Fruit fly (Drosophila melanogaster) whole organism, embryonic: ENCODE results near the gene scpr-A.

Experiments
- Bdp1 ChIP-seq: fragments of 200-800 bp; sonication (Bioruptor generic); optimal IDR thresholded peaks from 3 replicates; lab custom pipeline; 2016; ENCODE audit warnings: missing biosample characterization, missing genetic modification characterization
- CG10565 ChIP-seq: fragments of 200-800 bp; sonication (Bioruptor generic); optimal IDR thresholded peaks from 3 replicates; lab custom pipeline; 2016; ENCODE audit warnings: missing biosample characterization, mild to moderate bottlenecking, missing genetic modification characterization
- CG10654 ChIP-seq: fragments of 200-800 bp; sonication (Bioruptor generic); optimal IDR thresholded peaks from 2 replicates; lab custom pipeline; 2016; ENCODE audit warnings: missing biosample characterization, missing genetic modification characterization
- CG11085 ChIP-seq: fragments of 200-800 bp; sonication (Bioruptor generic); IDR thresholded peaks from 2 replicates; pipeline ENCODE4 v1.3.6; 2022; ENCODE audit warnings: missing biosample characterization, missing genetic modification characterization
- CG12236 ChIP-seq: fragments of 200-800 bp; sonication (Bioruptor generic); optimal IDR thresholded peaks from 2 replicates; lab custom pipeline; 2016; ENCODE audit warnings: missing biosample characterization, missing genetic modification characterization
- CG1233 ChIP-seq: fragments of 200-800 bp; sonication (Bioruptor generic); optimal IDR thresholded peaks from 4 replicates; lab custom pipeline; 2018; ENCODE audit warnings: missing biosample characterization, mild to moderate bottlenecking, missing genetic modification characterization
- CG13287 ChIP-seq: fragments of 200-800 bp; sonication (Bioruptor generic); IDR thresholded peaks from 2 replicates; pipeline ENCODE4 v1.3.6; 2022; ENCODE audit warnings: missing biosample characterization, missing genetic modification characterization; ENCODE audit not compliant: partially characterized antibody
- CG15011 ChIP-seq: fragments of 200-800 bp; sonication (Bioruptor generic); optimal IDR thresholded peaks from 3 replicates; lab custom pipeline; 2018; ENCODE audit warnings: missing biosample characterization, mild to moderate bottlenecking, missing genetic modification characterization
- CG1603 ChIP-seq: fragments of 200-800 bp; sonication (Bioruptor generic); optimal IDR thresholded peaks from 2 replicates; lab custom pipeline; 2019; ENCODE audit warnings: missing biosample characterization, mild to moderate bottlenecking, missing genetic modification characterization, moderate library complexity
- CG16779 ChIP-seq: fragments of 200-800 bp; sonication (Bioruptor generic); IDR thresholded peaks from 2 replicates; pipeline ENCODE4 v1.3.6; 2022; ENCODE audit warnings: missing biosample characterization, missing genetic modification characterization
- CG16815 ChIP-seq: fragments of 200-800 bp; sonication (Bioruptor generic); optimal IDR thresholded peaks from 3 replicates; lab custom pipeline; 2017; ENCODE audit warnings: missing biosample characterization, mild to moderate bottlenecking, missing genetic modification characterization
- CG17186 ChIP-seq: fragments of 200-800 bp; sonication (Bioruptor generic); optimal IDR thresholded peaks from 3 replicates; lab custom pipeline; 2017; ENCODE audit warnings: missing biosample characterization, missing genetic modification reagents, missing genetic modification characterization
- CG17802 ChIP-seq: fragments of 200-800 bp; sonication (Bioruptor generic); optimal IDR thresholded peaks from 2 replicates; lab custom pipeline; 2018; ENCODE audit warnings: missing biosample characterization, mild to moderate bottlenecking, missing genetic modification characterization, moderate library complexity
- CG17912 ChIP-seq: fragments of 200-800 bp; sonication (Bioruptor generic); optimal IDR thresholded peaks from 2 replicates; lab custom pipeline; 2018; ENCODE audit warnings: missing biosample characterization, mild to moderate bottlenecking, missing genetic modification characterization
- CG2116 ChIP-seq: fragments of 200-800 bp; sonication (Bioruptor generic); optimal IDR thresholded peaks from 3 replicates; lab custom pipeline; 2018; ENCODE audit warnings: missing biosample characterization, mild to moderate bottlenecking, missing genetic modification characterization
- CG2712 ChIP-seq: fragments of 200-800 bp; optimal IDR thresholded peaks from 3 replicates; lab custom pipeline; 2019; ENCODE audit warnings: missing biosample characterization, mild to moderate bottlenecking, missing genetic modification characterization, moderate library complexity
- CG2875 ChIP-seq: fragments of 200-800 bp; sonication (Bioruptor generic); optimal IDR thresholded peaks from 2 replicates; lab custom pipeline; 2017; ENCODE audit warnings: missing biosample characterization, mild to moderate bottlenecking, missing genetic modification characterization, missing genetic modification reagents
- CG42726 ChIP-seq: fragments of 200-800 bp; sonication (Bioruptor generic); IDR thresholded peaks from 2 replicates; pipeline ENCODE4 v1.3.6; 2022; ENCODE audit warnings: missing biosample characterization, missing genetic modification characterization; ENCODE audit not compliant: partially characterized antibody
- CG5245 ChIP-seq: fragments of 200-800 bp; sonication (Bioruptor generic); optimal IDR thresholded peaks from 3 replicates; lab custom pipeline; 2016; ENCODE audit warnings: missing biosample characterization, missing genetic modification characterization
- CG5953 ChIP-seq: fragments of 200-800 bp; sonication (Bioruptor generic); IDR thresholded peaks from 2 replicates; pipeline ENCODE4 v1.3.6; 2022; ENCODE audit warnings: missing biosample characterization, missing genetic modification characterization
- CG6175 ChIP-seq: fragments of 200-800 bp; sonication (Bioruptor generic); IDR thresholded peaks from 3 replicates; pipeline ENCODE4 v1.3.6; 2022; ENCODE audit warnings: missing biosample characterization, missing genetic modification characterization
- CG6654 ChIP-seq: fragments of 200-800 bp; sonication (Bioruptor generic); optimal IDR thresholded peaks from 2 replicates; lab custom pipeline; 2017; ENCODE audit warnings: missing biosample characterization, mild to moderate bottlenecking, missing genetic modification characterization
- CG7357 ChIP-seq: fragments of 200-800 bp; sonication (Bioruptor generic); IDR thresholded peaks from 3 replicates; pipeline ENCODE4 v1.3.6; 2022; ENCODE audit warnings: missing biosample characterization, missing genetic modification characterization
- CG8089 ChIP-seq: fragments of 200-800 bp; sonication (Bioruptor generic); optimal IDR thresholded peaks from 3 replicates; lab custom pipeline; 2016; ENCODE audit warnings: missing biosample characterization, missing genetic modification characterization
- CG9437 ChIP-seq: fragments of 200-800 bp; sonication (Bioruptor generic); optimal IDR thresholded peaks from 2 replicates; lab custom pipeline; 2018; ENCODE audit warnings: missing biosample characterization, mild to moderate bottlenecking, missing genetic modification characterization
- CG9609 ChIP-seq: fragments of 200-800 bp; sonication (Bioruptor generic); optimal IDR thresholded peaks from 3 replicates; lab custom pipeline; 2016; ENCODE audit warnings: missing biosample characterization, missing genetic modification characterization
- Dip2 ChIP-seq: fragments of 200-800 bp; sonication (Bioruptor generic); IDR thresholded peaks from 2 replicates; pipeline ENCODE4 v1.3.6; 2022; ENCODE audit warnings: missing biosample characterization, missing genetic modification characterization
- Dp ChIP-seq: fragments of 200-800 bp; sonication (Bioruptor generic); optimal IDR thresholded peaks from 2 replicates; lab custom pipeline; 2018; ENCODE audit warnings: missing biosample characterization, mild to moderate bottlenecking, missing genetic modification characterization, moderate library complexity
- Ets65A ChIP-seq: fragments of 200-800 bp; sonication (Bioruptor generic); peaks from one replicate; lab custom pipeline; 2016; ENCODE audit warnings: missing biosample characterization, missing genetic modification characterization
- H2.0 ChIP-seq: fragments of 200-800 bp; sonication (Bioruptor generic); IDR thresholded peaks from 2 replicates; pipeline ENCODE4 v1.3.6; 2022; ENCODE audit warnings: missing biosample characterization, missing genetic modification characterization
- HLH3B ChIP-seq: fragments of 200-800 bp; sonication (Bioruptor generic); IDR thresholded peaks from 2 replicates; pipeline ENCODE4 v1.3.6; 2022; ENCODE audit warnings: missing biosample characterization, missing genetic modification characterization
- HLH54F ChIP-seq: fragments of 200-800 bp; sonication (Bioruptor generic); optimal IDR thresholded peaks from 3 replicates; lab custom pipeline; 2016; ENCODE audit warnings: missing biosample characterization, missing genetic modification characterization
- Hr3 ChIP-seq: fragments of 200-800 bp; sonication (Bioruptor generic); optimal IDR thresholded peaks from 3 replicates; lab custom pipeline; 2016; ENCODE audit warnings: missing biosample characterization, missing genetic modification characterization
- MBD-R2 ChIP-seq: fragments of 200-800 bp; sonication (Bioruptor generic); IDR thresholded peaks from 2 replicates; pipeline ENCODE4 v1.3.6; 2022; ENCODE audit warnings: missing biosample characterization, missing genetic modification characterization
- Stat92E ChIP-seq, 3 experiments: fragments of >200 bp in 2 of 3; fragments of 200-800 bp in 1 of 3; sonication (Bioruptor generic) in 1 of 3; optimal IDR thresholded peaks; 2 replicates each; lab custom pipeline; 2017 to 2019; ENCODE audit warnings: missing biosample characterization in 3 of 3, missing genetic modification characterization in 3 of 3, mild to moderate bottlenecking in 1 of 3, moderate library complexity in 1 of 3
- TFAM ChIP-seq: fragments of 200-800 bp; sonication (Bioruptor generic); optimal IDR thresholded peaks from 2 replicates; lab custom pipeline; 2017; ENCODE audit warnings: missing biosample characterization, missing genetic modification characterization, inconsistent platforms
- Vsx1 ChIP-seq: fragments of 200-800 bp; sonication (Bioruptor generic); optimal IDR thresholded peaks from 2 replicates; lab custom pipeline; 2017; ENCODE audit warnings: missing biosample characterization, mild to moderate bottlenecking, missing genetic modification characterization, missing genetic modification reagents
- YL-1 ChIP-seq: fragments of 200-800 bp; sonication (Bioruptor generic); optimal IDR thresholded peaks from 3 replicates; lab custom pipeline; 2017; ENCODE audit warnings: missing biosample characterization, mild to moderate bottlenecking, missing genetic modification characterization
- br ChIP-seq: fragments of >200 bp; optimal IDR thresholded peaks from 2 replicates; lab custom pipeline; 2017
- cad ChIP-seq: fragments of >200 bp; optimal IDR thresholded peaks from 2 replicates; lab custom pipeline; 2017; ENCODE audit warnings: missing biosample characterization, missing genetic modification characterization
- croc ChIP-seq: fragments of 200-800 bp; sonication (Bioruptor generic); conservative IDR thresholded peaks from 3 replicates; pipeline ENCODE4 v1.3.6; 2022; ENCODE audit warnings: missing biosample characterization, missing genetic modification characterization
- ems ChIP-seq: fragments of 200-800 bp; sonication (Bioruptor generic); optimal IDR thresholded peaks from 3 replicates; lab custom pipeline; 2016; ENCODE audit warnings: missing biosample characterization, missing genetic modification characterization
- gcm ChIP-seq: fragments of 200-800 bp; sonication (Bioruptor generic); optimal IDR thresholded peaks from 2 replicates; lab custom pipeline; 2019; ENCODE audit warnings: missing biosample characterization, mild to moderate bottlenecking, missing genetic modification characterization, moderate library complexity
- her ChIP-seq: fragments of 200-800 bp; sonication (Bioruptor generic); optimal IDR thresholded peaks from 2 replicates; lab custom pipeline; 2016; ENCODE audit warnings: missing biosample characterization, missing genetic modification characterization
- ind ChIP-seq: fragments of 200-800 bp; sonication (Bioruptor generic); optimal IDR thresholded peaks from 3 replicates; lab custom pipeline; 2016; ENCODE audit warnings: missing biosample characterization, missing genetic modification characterization
- mirr ChIP-seq: fragments of 200-800 bp; sonication (Bioruptor generic); optimal IDR thresholded peaks from 3 replicates; lab custom pipeline; 2018; ENCODE audit warnings: missing biosample characterization, mild to moderate bottlenecking, missing genetic modification characterization
- nmo ChIP-seq: fragments of 200-800 bp; sonication (Bioruptor generic); optimal IDR thresholded peaks from 2 replicates; lab custom pipeline; 2018; ENCODE audit warnings: missing biosample characterization, mild to moderate bottlenecking, missing genetic modification characterization, moderate library complexity
- nom ChIP-seq: fragments of 200-800 bp; sonication (Bioruptor generic); optimal IDR thresholded peaks from 2 replicates; lab custom pipeline; 2017; ENCODE audit warnings: missing biosample characterization, missing genetic modification characterization, mild to moderate bottlenecking, moderate library complexity, missing genetic modification reagents
- onecut ChIP-seq: fragments of 200-800 bp; sonication (Bioruptor generic); IDR thresholded peaks from 2 replicates; pipeline ENCODE4 v1.3.6; 2022; ENCODE audit warnings: missing biosample characterization, missing genetic modification characterization
- slou ChIP-seq: fragments of 200-800 bp; sonication (Bioruptor generic); optimal IDR thresholded peaks from 3 replicates; lab custom pipeline; 2016; ENCODE audit warnings: missing biosample characterization, missing genetic modification characterization
- zf30C ChIP-seq: fragments of 200-800 bp; sonication (Bioruptor generic); optimal IDR thresholded peaks from 3 replicates; lab custom pipeline; 2018; ENCODE audit warnings: missing biosample characterization, mild to moderate bottlenecking, missing genetic modification characterization

The scpr-A gene

dm6 chr3R:11226496-11226895, 14.5 kb upstream of the scpr-A start, which contains the start of gene CG17726 (continued):
- TF ChIP-seq CG9437 (GFP tag; lab: Kevin White, UChicago) (peak; percentile 93), CG10654 (GFP tag; lab: Kevin White, UChicago) (peak; percentile 93), br (no peak), CG1603 (peak; percentile 91), CG17802 (tag; lab: Kevin White, UChicago) (peak; percentile 69), Vsx1 (GFP tag; lab: Kevin White, UChicago) (no peak), CG11085 (GFP tag; lab: Robert Waterston, UW) (peak; percentile 89), cad (GFP tag; lab: Kevin White, UChicago) (no peak), onecut (GFP tag; lab: Robert Waterston, UW) (peak; percentile 95), slou (GFP tag; lab: Kevin White, UChicago) (peak; percentile 86), HLH3B (GFP tag; lab: Robert Waterston, UW) (peak; percentile 99), her (peak; percentile 70), CG6175 (GFP tag; lab: Robert Waterston, UW) (peak; percentile 87), CG5953 (peak; percentile 97), CG13287 (peak; percentile 56; the same call in 1 of the 2 replicates), croc (GFP tag; lab: Robert Waterston, UW) (peak; percentile 96), CG42726 (GFP tag; lab: Robert Waterston, UW) (no peak), CG8089 (peak; percentile 79), CG16779 (GFP tag; lab: Robert Waterston, UW) (peak; percentile 90), CG17186 (peak; percentile 66), ind (GFP tag; lab: Kevin White, UChicago) (peak; percentile 96), CG2116 (GFP tag; lab: Kevin White, UChicago) (peak; percentile 86), mirr (peak; percentile 81), YL-1 (GFP tag; lab: Kevin White, UChicago) (peak; percentile 95), CG12236 (peak; percentile 91), Hr3 (GFP tag; lab: Kevin White, UChicago) (peak; percentile 97), nmo (peak; percentile 99), Bdp1 (GFP tag; lab: Kevin White, UChicago) (peak; percentile 82), Dp (GFP tag; lab: Kevin White, UChicago) (peak; percentile 19), gcm (GFP tag; lab: Kevin White, UChicago) (peak; percentile 98), HLH54F (GFP tag; lab: Kevin White, UChicago) (peak; percentile 78), CG7357 (GFP tag; lab: Robert Waterston, UW) (peak; percentile 92), Dip2 (GFP tag; lab: Robert Waterston, UW) (peak; percentile 69), Stat92E (GFP tag; optimal IDR thresholded peaks at IDR 0.05; lab: Kevin White, UChicago) (peak in 1 of 3 experiments; percentile 94), zf30C (GFP tag; lab: Kevin White, UChicago) (no peak), TFAM (GFP tag; lab: Kevin White, UChicago) (peak; percentile 90), CG2875 (GFP tag; lab: Kevin White, UChicago) (peak; percentile 96), nom (GFP tag; lab: Kevin White, UChicago) (peak; percentile 93), CG16815 (GFP tag; lab: Kevin White, UChicago) (peak; percentile 94), CG2712 (peak; percentile 99), MBD-R2 (GFP tag; lab: Robert Waterston, UW) (peak; percentile 99), CG9609 (peak; percentile 86), CG6654 (GFP tag; lab: Kevin White, UChicago) (peak; percentile 69), Ets65A (GFP tag; lab: Kevin White, UChicago) (peak; percentile 91), CG15011 (no peak), CG10565 (GFP tag; lab: Kevin White, UChicago) (peak; percentile 62), CG17912 (GFP tag; lab: Kevin White, UChicago) (peak; percentile 87), ems (GFP tag; lab: Kevin White, UChicago) (peak; percentile 87), CG1233 (GFP tag; lab: Kevin White, UChicago) (peak; percentile 91), CG5245 (GFP tag; lab: Kevin White, UChicago) (peak; percentile 84), H2.0 (GFP tag; lab: Robert Waterston, UW) (peak; percentile 98)
